Worm (Caenorhabditis elegans) whole organism, L2 larva: ENCODE data around the gene rab-7.

ENCODE experiments used
- C34F6.9 ChIP-seq: fragments of 150-350 bp; optimal IDR thresholded peaks from 2 replicates; lab custom pipeline; 2014; ENCODE audit warnings: missing biosample characterization, missing genetic modification characterization
- F13H6.1 ChIP-seq: sonication (generic microtip); optimal IDR thresholded peaks from 2 replicates; lab custom pipeline; 2016; ENCODE audit warnings: missing genetic modification characterization, missing compliant biosample characterization
- R02D3.7 ChIP-seq: fragments of 150-350 bp; optimal IDR thresholded peaks from 2 replicates; lab custom pipeline; 2014; ENCODE audit warnings: missing biosample characterization, missing genetic modification characterization
- Y55F3AM.14 ChIP-seq: fragments of 200-800 bp; sonication (Bioruptor generic); optimal IDR thresholded peaks from 2 replicates; lab custom pipeline; 2018; ENCODE audit warnings: mild to moderate bottlenecking, missing genetic modification characterization, missing compliant biosample characterization
- ZK546.5 ChIP-seq: sonication (generic microtip); optimal IDR thresholded peaks from 2 replicates; lab custom pipeline; 2017; ENCODE audit warnings: missing biosample characterization, missing genetic modification characterization
- alr-1 ChIP-seq: fragments of 150-350 bp; optimal IDR thresholded peaks from 2 replicates; lab custom pipeline; 2014; ENCODE audit warnings: missing biosample characterization, missing genetic modification characterization
- aly-2 ChIP-seq: fragments of 150-350 bp; optimal IDR thresholded peaks from 2 replicates; lab custom pipeline; 2014; ENCODE audit warnings: missing biosample characterization, missing genetic modification characterization
- ama-1 ChIP-seq: fragments of 150-350 bp; optimal IDR thresholded peaks from 2 replicates; lab custom pipeline; 2018; ENCODE audit warnings: inconsistent platforms
- blmp-1 ChIP-seq: sonication (generic microtip); optimal IDR thresholded peaks from 2 replicates; lab custom pipeline; 2017; ENCODE audit warnings: missing genetic modification characterization, mild to moderate bottlenecking, missing compliant biosample characterization, antibody characterized with exemption, moderate library complexity; ENCODE audit not compliant: insufficient read depth
- ceh-82 ChIP-seq: fragments of 150-350 bp; optimal IDR thresholded peaks from 2 replicates; lab custom pipeline; 2014; ENCODE audit warnings: missing biosample characterization, missing genetic modification characterization
- crh-2 ChIP-seq: sonication (generic microtip); optimal IDR thresholded peaks from 2 replicates; lab custom pipeline; 2017; ENCODE audit warnings: missing biosample characterization, missing genetic modification characterization
- dmd-4 ChIP-seq: sonication (generic microtip); optimal IDR thresholded peaks from 2 replicates; lab custom pipeline; 2017; ENCODE audit warnings: missing biosample characterization, missing genetic modification characterization
- elt-1 ChIP-seq: fragments of 150-350 bp; optimal IDR thresholded peaks from 2 replicates; lab custom pipeline; 2014; ENCODE audit warnings: missing biosample characterization, missing genetic modification characterization
- elt-3 ChIP-seq: sonication (generic microtip); optimal IDR thresholded peaks from 2 replicates; lab custom pipeline; 2017; ENCODE audit warnings: missing biosample characterization, missing genetic modification characterization
- fos-1 ChIP-seq: fragments of 150-350 bp; optimal IDR thresholded peaks from 2 replicates; lab custom pipeline; 2014; ENCODE audit warnings: missing biosample characterization, missing genetic modification characterization
- gmeb-1 ChIP-seq: fragments of 150-350 bp; optimal IDR thresholded peaks from 2 replicates; lab custom pipeline; 2014; ENCODE audit warnings: missing biosample characterization, missing genetic modification characterization
- lin-11 ChIP-seq: fragments of 150-350 bp; sonication (generic microtip); optimal IDR thresholded peaks from 2 replicates; lab custom pipeline; 2014; ENCODE audit warnings: missing biosample characterization, missing genetic modification characterization, inconsistent platforms, mixed read lengths
- lin-13 ChIP-seq: fragments of 150-350 bp; optimal IDR thresholded peaks from 2 replicates; lab custom pipeline; 2014; ENCODE audit warnings: missing biosample characterization, missing genetic modification reagents, missing genetic modification characterization
- lin-39 ChIP-seq: fragments of 150-350 bp; optimal IDR thresholded peaks from 2 replicates; lab custom pipeline; 2014; ENCODE audit warnings: missing biosample characterization, missing genetic modification reagents, missing genetic modification characterization
- lsy-2 ChIP-seq, 2 experiments: fragments of 150-350 bp in 1 of 2; sonication (generic microtip) in 1 of 2; optimal IDR thresholded peaks; 2 replicates each; lab custom pipeline; 2014 to 2017; ENCODE audit warnings: missing biosample characterization in 2 of 2, missing genetic modification characterization in 2 of 2
- mab-5 ChIP-seq: fragments of 150-350 bp; optimal IDR thresholded peaks from 2 replicates; lab custom pipeline; 2014; ENCODE audit warnings: missing biosample characterization, missing genetic modification characterization
- mbf-1 ChIP-seq: sonication (generic microtip); optimal IDR thresholded peaks from 2 replicates; lab custom pipeline; 2017; ENCODE audit warnings: missing biosample characterization, missing genetic modification characterization
- mdl-1 ChIP-seq, 2 experiments: fragments of 150-350 bp in 1 of 2; sonication (generic microtip) in 1 of 2; optimal IDR thresholded peaks; 2 replicates each; lab custom pipeline; 2017; ENCODE audit warnings: missing biosample characterization in 2 of 2, missing genetic modification characterization in 2 of 2
- nhr-10 ChIP-seq: sonication (generic microtip); optimal IDR thresholded peaks from 2 replicates; lab custom pipeline; 2017; ENCODE audit warnings: missing biosample characterization, missing genetic modification characterization
- nhr-12 ChIP-seq: fragments of 150-350 bp; optimal IDR thresholded peaks from 2 replicates; lab custom pipeline; 2014; ENCODE audit warnings: missing biosample characterization, missing genetic modification characterization
- nhr-21 ChIP-seq: fragments of 150-350 bp; optimal IDR thresholded peaks from 2 replicates; lab custom pipeline; 2014; ENCODE audit warnings: missing biosample characterization, missing genetic modification characterization
- nhr-237 ChIP-seq: fragments of 150-350 bp; optimal IDR thresholded peaks from 2 replicates; lab custom pipeline; 2014; ENCODE audit warnings: missing biosample characterization, missing genetic modification characterization
- nhr-25 ChIP-seq: fragments of 150-350 bp; sonication (generic microtip); optimal IDR thresholded peaks from 3 replicates; lab custom pipeline; 2014; ENCODE audit warnings: missing biosample characterization, missing genetic modification characterization
- nhr-77 ChIP-seq: fragments of 150-350 bp; optimal IDR thresholded peaks from 2 replicates; lab custom pipeline; 2014; ENCODE audit warnings: missing biosample characterization, missing genetic modification characterization
- peb-1 ChIP-seq: fragments of 150-350 bp; optimal IDR thresholded peaks from 2 replicates; lab custom pipeline; 2014; ENCODE audit warnings: missing biosample characterization, missing genetic modification characterization
- sem-4 ChIP-seq: fragments of 150-350 bp; optimal IDR thresholded peaks from 2 replicates; lab custom pipeline; 2014; ENCODE audit warnings: missing biosample characterization, missing genetic modification reagents, missing genetic modification characterization
- skn-1 ChIP-seq: sonication (generic microtip); optimal IDR thresholded peaks from 2 replicates; lab custom pipeline; 2017; ENCODE audit warnings: missing biosample characterization, missing genetic modification characterization
- sma-9 ChIP-seq, 2 experiments: fragments of 150-350 bp in 1 of 2; sonication (generic microtip) in 1 of 2; optimal IDR thresholded peaks; 2 replicates each; lab custom pipeline; 2014 to 2016; ENCODE audit warnings: missing genetic modification characterization in 2 of 2, mild to moderate bottlenecking in 1 of 2, missing biosample characterization in 1 of 2, missing compliant biosample characterization in 1 of 2, missing genetic modification reagents in 1 of 2, moderate library complexity in 1 of 2
- snpc-4 ChIP-seq: fragments of 150-350 bp; optimal IDR thresholded peaks from 2 replicates; lab custom pipeline; 2014; ENCODE audit warnings: missing biosample characterization, missing genetic modification characterization
- unc-39 ChIP-seq: fragments of 150-350 bp; optimal IDR thresholded peaks from 2 replicates; lab custom pipeline; 2014; ENCODE audit warnings: missing biosample characterization, missing genetic modification characterization
- unc-55 ChIP-seq: fragments of 150-350 bp; sonication (generic microtip); optimal IDR thresholded peaks from 3 replicates; lab custom pipeline; 2014; ENCODE audit warnings: missing biosample characterization, missing genetic modification reagents, missing genetic modification characterization
- zag-1 ChIP-seq: fragments of 150-350 bp; optimal IDR thresholded peaks from 2 replicates; lab custom pipeline; 2014; ENCODE audit warnings: missing biosample characterization, missing genetic modification characterization
- ztf-1 ChIP-seq: fragments of 200-800 bp; sonication (Bioruptor generic); conservative IDR thresholded peaks from 2 replicates; pipeline ENCODE4 v1.3.6; 2022; ENCODE audit warnings: missing genetic modification characterization, missing compliant biosample characterization
- ztf-11 ChIP-seq: sonication (generic microtip); optimal IDR thresholded peaks from 2 replicates; lab custom pipeline; 2017; ENCODE audit warnings: missing biosample characterization, missing genetic modification characterization
- ztf-4 ChIP-seq: fragments of 150-350 bp; optimal IDR thresholded peaks from 2 replicates; lab custom pipeline; 2014; ENCODE audit warnings: missing biosample characterization, missing genetic modification characterization

The rab-7 gene

ce11 chrII:11980110-11980509 is 13.4 kb upstream of the rab-7 start (continued):
- TF ChIP-seq aly-2 (tag; lab: Kevin White, UChicago) (no peak), Y55F3AM.14 (no peak), ztf-1 (GFP tag; lab: Robert Waterston, UW) (no peak), ztf-4 (tag; lab: Kevin White, UChicago) (peak; percentile 80), ceh-82 (peak; percentile 46), elt-1 (tag; lab: Kevin White, UChicago) (no peak), C34F6.9 (tag; lab: Kevin White, UChicago) (peak; percentile 89), lin-39 (tag; lab: Kevin White, UChicago) (no peak), fos-1 (peak; percentile 80), skn-1 (no peak), elt-3 (tag; lab: Kevin White, UChicago) (no peak), unc-55 (GFP tag; lab: Kevin White, UChicago) (peak; percentile 89), R02D3.7 (tag; lab: Kevin White, UChicago) (peak; percentile 10), nhr-237 (peak; percentile 24), blmp-1 (peak; percentile 71), zag-1 (tag; lab: Kevin White, UChicago) (no peak), sem-4 (tag; lab: Kevin White, UChicago) (peak; percentile 92), snpc-4 (tag; lab: Kevin White, UChicago) (peak; percentile 58), F13H6.1 (peak; percentile 85), mdl-1 (tag; optimal IDR thresholded peaks at IDR 0.05; lab: Kevin White, UChicago) (peak; percentile 14 to 55), alr-1 (no peak), gmeb-1 (tag; lab: Kevin White, UChicago) (peak; percentile 85), ztf-11 (no peak), nhr-25 (tag; lab: Kevin White, UChicago) (peak; percentile 92), unc-39 (tag; lab: Kevin White, UChicago) (no peak), crh-2 (tag; lab: Kevin White, UChicago) (peak; percentile 93), lsy-2 (tag; optimal IDR thresholded peaks at IDR 0.05; lab: Kevin White, UChicago) (peak; percentile 85 to 96)

ce11 chrII:11979449-11980095 is 12.8 kb upstream of the rab-7 start, which contains the start of the genes ash-2 and Y17G7B.20:
Gene ash-2, plus strand, starts transcription at chrII:11979838.
Gene Y17G7B.20, minus strand, starts transcription at chrII:11979844.
- TF ChIP-seq peb-1 (tag; lab: Kevin White, UChicago) (no peak), lin-11 (tag; lab: Kevin White, UChicago) (no peak), mbf-1 (no peak), crh-2 (tag; lab: Kevin White, UChicago) (no peak), R02D3.7 (tag; lab: Kevin White, UChicago) (no peak), dmd-4 (tag; lab: Kevin White, UChicago) (no peak), ama-1 (lab: Kevin White, UChicago) (peak; percentile 64), ceh-82 (no peak), sem-4 (tag; lab: Kevin White, UChicago) (no peak), ZK546.5 (tag; lab: Kevin White, UChicago) (no peak), nhr-21 (tag; lab: Kevin White, UChicago) (no peak), elt-3 (tag; lab: Kevin White, UChicago) (no peak), nhr-12 (tag; lab: Kevin White, UChicago) (no peak), nhr-10 (tag; lab: Kevin White, UChicago) (no peak), elt-1 (tag; lab: Kevin White, UChicago) (no peak), alr-1 (no peak), lsy-2 (tag; optimal IDR thresholded peaks at IDR 0.05; lab: Kevin White, UChicago) (peak in 1 of 2 experiments; percentile 23), ztf-11 (no peak), C34F6.9 (tag; lab: Kevin White, UChicago) (peak; percentile 77), lin-13 (no peak), mdl-1 (tag; optimal IDR thresholded peaks at IDR 0.05; lab: Kevin White, UChicago) (no peak), unc-55 (GFP tag; lab: Kevin White, UChicago) (peak; percentile 23), zag-1 (tag; lab: Kevin White, UChicago) (peak; percentile 44), sma-9 (GFP tag; optimal IDR thresholded peaks at IDR 0.05; lab: Kevin White, UChicago) (no peak), sma-9 (tag; optimal IDR thresholded peaks at IDR 0.05; lab: Kevin White, UChicago) (no peak)

ce11 chrII:11978920-11979319 is 12.2 kb upstream of the rab-7 start:
- no peak for TF ChIP-seq mab-5
- no peak for TF ChIP-seq skn-1
- no peak for TF ChIP-seq nhr-77 (tag; lab: Kevin White, UChicago)
